Fruit fly (Drosophila melanogaster): ENCODE results near the gene CG43350.

DNA sequence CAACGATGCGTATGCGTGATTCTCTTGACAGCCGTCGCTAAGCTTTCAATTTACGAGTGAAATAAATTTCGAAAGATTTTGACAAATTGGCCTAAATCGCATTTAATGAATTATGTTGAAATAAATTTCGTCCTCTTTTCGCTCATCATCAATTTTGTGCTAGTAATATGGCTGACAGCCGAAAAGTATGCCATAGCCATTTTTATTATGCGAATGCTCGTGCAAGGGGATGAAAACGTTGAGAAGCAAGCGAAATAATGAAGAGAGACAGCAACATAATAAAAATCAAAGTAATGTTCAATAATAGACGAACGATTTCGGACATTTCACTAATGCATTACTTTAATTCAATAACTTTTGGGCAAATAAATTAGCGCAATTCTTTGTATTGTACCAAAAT is 36.9 kb downstream of the CG43350 start:
- TF ChIP-seq h (optimal IDR thresholded peaks at IDR 0.05): no peak
- no peak for TF ChIP-seq Myc (optimal IDR thresholded peaks at IDR 0.05)
- TF ChIP-seq ttk (optimal IDR thresholded peaks at IDR 0.05): no peak
- TF ChIP-seq psq (optimal IDR thresholded peaks at IDR 0.05): no peak
- TF ChIP-seq Sin3A (optimal IDR thresholded peaks at IDR 0.05): no peak
- TF ChIP-seq insv (optimal IDR thresholded peaks at IDR 0.05): no peak
